Worm (Caenorhabditis elegans): ENCODE data around the gene T20F7.1.

ce11 chrX:16865675-16866074 is 7.0 kb upstream of the T20F7.1 start:
- TF ChIP-seq ama-1 (optimal IDR thresholded peaks at IDR 0.05): no peak
- no peak for TF ChIP-seq unc-55 (GFP tag; optimal IDR thresholded peaks at IDR 0.05)
- no peak for TF ChIP-seq unc-39 (tag; optimal IDR thresholded peaks at IDR 0.05)
- no peak for TF ChIP-seq sem-4 (tag; optimal IDR thresholded peaks at IDR 0.05)
- TF ChIP-seq skn-1 (tag; optimal IDR thresholded peaks at IDR 0.05): no peak
- TF ChIP-seq ztf-11 (tag; optimal IDR thresholded peaks at IDR 0.05): no peak
- TF ChIP-seq nhr-237 (tag; optimal IDR thresholded peaks at IDR 0.05): no peak
- no peak for TF ChIP-seq ZK546.5 (tag; optimal IDR thresholded peaks at IDR 0.05)

All from whole organism, L2 larva.